Worm (Caenorhabditis elegans): ENCODE data around the gene T22F3.2.

DNA sequence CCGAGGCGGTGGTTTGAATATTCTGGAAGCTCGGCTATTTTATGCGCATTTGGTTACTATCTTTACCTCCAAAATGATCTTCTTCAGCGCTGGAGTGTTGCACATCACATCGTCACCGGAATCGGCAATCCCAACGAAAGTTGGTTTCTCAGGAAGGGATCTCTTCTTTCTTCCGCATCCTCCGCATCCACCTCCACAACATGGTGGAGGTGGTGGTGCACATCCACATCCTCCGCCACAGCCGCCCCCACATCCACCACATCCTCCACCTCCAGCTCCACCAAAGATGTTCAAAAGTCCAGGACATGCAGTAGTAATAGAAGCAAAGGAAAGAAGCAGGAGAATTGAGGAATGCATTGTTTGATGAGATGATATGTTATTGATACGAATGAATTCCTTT lies 29.0 kb upstream of the T22F3.2 start, which contains the start of gene grl-31:
- no peak for TF ChIP-seq him-1 (tag; optimal IDR thresholded peaks at IDR 0.05)
- no peak for TF ChIP-seq dao-5 (tag; optimal IDR thresholded peaks at IDR 0.05)

Data from whole organism, L4/young adult.